Worm (Caenorhabditis elegans): ENCODE measurements around the gene K07H8.5.
A peak's percentile ranks its signal among the peaks of the same experiment; 100 is the strongest.

The K07H8.5 gene

DNA sequence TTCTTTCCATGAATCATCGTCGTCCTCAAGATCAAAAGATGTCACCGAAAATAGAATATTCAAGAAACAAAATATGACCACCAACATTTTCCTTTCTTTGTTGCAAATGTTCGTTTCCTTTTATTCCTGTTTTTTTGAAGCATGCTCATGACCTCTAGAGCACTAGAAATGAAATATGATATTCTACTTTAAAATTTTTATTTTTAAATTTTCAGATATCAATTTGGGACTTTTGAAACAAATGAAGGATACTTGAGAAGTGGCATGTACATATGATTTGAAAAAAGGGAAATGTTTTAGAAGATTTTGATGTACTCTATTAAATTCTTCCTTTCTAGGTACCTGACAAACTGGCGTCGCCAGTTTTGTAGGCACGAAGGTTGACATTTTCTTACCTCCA, 7.1 kb downstream of the K07H8.5 start, which contains the start of gene K07H8.11:
Gene K07H8.11, minus strand, starts transcription at position 101 of the 400 bp plus-strand sequence.
- TF ChIP-seq chd-7 (tag; optimal IDR thresholded peaks at IDR 0.05) (no peak), mcd-1 (GFP tag; IDR thresholded peaks at IDR 0.05) (no peak), B0336.3 (GFP tag; IDR thresholded peaks at IDR 0.05) (no peak)

DNA sequence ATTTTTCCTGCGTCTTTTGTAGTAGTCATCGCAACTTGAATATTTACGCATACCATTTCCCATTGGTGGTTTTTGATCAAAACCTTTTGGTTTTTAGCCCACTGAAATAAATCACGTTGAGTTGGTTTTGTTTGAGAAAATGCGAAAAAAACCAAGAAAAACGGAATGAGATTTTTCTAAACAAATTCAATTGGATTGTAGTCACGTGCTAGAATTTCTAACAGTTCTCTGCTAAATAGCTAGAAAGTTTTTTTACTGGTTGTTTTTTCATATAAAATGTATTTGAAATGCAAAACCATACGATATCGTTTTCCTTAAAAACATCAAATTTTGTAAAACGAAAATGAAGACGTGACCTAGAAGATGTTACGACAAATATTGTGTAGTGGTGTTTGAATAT, 8.5 kb downstream of the K07H8.5 start, which contains the start of gene K07H8.12:
Gene K07H8.12, minus strand, starts transcription at position 101 of the 400 bp plus-strand sequence.
- TF ChIP-seq efl-1 (GFP tag; optimal IDR thresholded peaks at IDR 0.05) = no peak
- TF ChIP-seq ztf-26 (tag; optimal IDR thresholded peaks at IDR 0.05) = no peak
- no peak for TF ChIP-seq Y53G8AR.9 (GFP tag; conservative IDR thresholded peaks at IDR 0.05)
- no peak for TF ChIP-seq attf-5 (GFP tag; optimal IDR thresholded peaks at IDR 0.05)
- no peak for TF ChIP-seq Y67H2A.10 (GFP tag; conservative IDR thresholded peaks at IDR 0.05)
- TF ChIP-seq D2030.7 (GFP tag; IDR thresholded peaks at IDR 0.05) = no peak
- no peak for TF ChIP-seq cebp-2 (GFP tag; IDR thresholded peaks at IDR 0.05)
- no peak for TF ChIP-seq rpc-1 (optimal IDR thresholded peaks at IDR 0.05)
- no peak for TF ChIP-seq rpc-1 (tag; optimal IDR thresholded peaks at IDR 0.05)
- no peak for TF ChIP-seq nfya-2 (GFP tag; IDR thresholded peaks at IDR 0.05)
- TF ChIP-seq nfya-1 (tag; optimal IDR thresholded peaks at IDR 0.05; ENCODE audit: borderline replicate concordance, insufficient read depth) = no peak
- no peak for TF ChIP-seq ceh-58 (GFP tag; IDR thresholded peaks at IDR 0.05)
- no peak for TF ChIP-seq ztf-18 (tag; optimal IDR thresholded peaks at IDR 0.05)
- no peak for TF ChIP-seq cebp-1 (GFP tag; IDR thresholded peaks at IDR 0.05)
- no peak for TF ChIP-seq cebp-1 (tag; optimal IDR thresholded peaks at IDR 0.05)
- no peak for TF ChIP-seq nhr-80 (tag; optimal IDR thresholded peaks at IDR 0.05)
- TF ChIP-seq ztf-6 (GFP tag; IDR thresholded peaks at IDR 0.05) = no peak
- no peak for TF ChIP-seq pha-4 (tag; optimal IDR thresholded peaks at IDR 0.05)
- no peak for TF ChIP-seq mel-28 (tag; optimal IDR thresholded peaks at IDR 0.05; ENCODE audit: borderline replicate concordance)
- no peak for TF ChIP-seq attf-3 (GFP tag; conservative IDR thresholded peaks at IDR 0.05)
- no peak for TF ChIP-seq let-526 (GFP tag; IDR thresholded peaks at IDR 0.05)

DNA sequence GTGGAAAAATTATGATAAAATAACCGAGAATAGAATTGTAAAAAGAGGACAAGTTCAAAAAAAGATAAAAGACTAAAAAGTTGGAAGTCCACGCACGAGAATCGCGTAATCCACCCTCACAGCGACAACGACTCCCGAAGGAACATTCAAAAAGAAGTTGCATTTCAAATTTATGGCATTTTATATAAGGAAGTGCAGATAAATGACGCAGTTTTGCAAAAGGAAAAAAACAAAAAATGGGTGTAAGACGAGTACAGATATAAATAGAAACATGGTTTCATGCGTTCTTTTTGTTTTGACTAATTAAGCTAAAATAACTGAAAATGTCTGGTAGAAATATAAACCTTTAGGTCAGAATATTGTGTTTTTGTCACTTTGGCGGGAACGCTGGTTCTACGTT, 15.1 kb downstream of the K07H8.5 start:
- TF ChIP-seq hmg-1.2 (GFP tag; IDR thresholded peaks at IDR 0.05) = no peak
- no peak for TF ChIP-seq nfyb-1 (GFP tag; IDR thresholded peaks at IDR 0.05)
- TF ChIP-seq fkh-3 (tag; optimal IDR thresholded peaks at IDR 0.05) = no peak

DNA sequence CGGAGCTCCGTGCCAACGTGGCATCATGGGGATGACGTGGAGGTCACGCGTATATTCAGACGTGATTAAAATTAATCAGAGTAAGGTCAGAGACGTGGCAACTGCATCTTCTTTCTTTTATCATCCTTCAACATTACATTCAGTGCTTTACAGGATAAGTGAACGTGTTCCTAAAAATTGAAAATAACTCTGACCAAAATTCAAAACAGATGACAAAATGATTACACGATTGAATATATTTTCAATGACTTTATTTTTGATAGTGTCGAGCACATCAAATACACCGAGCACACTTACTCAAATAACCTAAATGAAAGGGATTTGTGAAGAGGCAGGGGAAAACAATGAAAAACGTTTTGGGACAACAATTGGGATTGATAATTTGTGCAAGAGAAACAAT, 18.2 kb downstream of the K07H8.5 start, which contains the start of gene K07H8.9:
Gene K07H8.9, minus strand, starts transcription at position 125 of the 400 bp plus-strand sequence.
- TF ChIP-seq ztf-28 (GFP tag; IDR thresholded peaks at IDR 0.05) (no peak), aptf-3 (GFP tag; IDR thresholded peaks at IDR 0.05) (no peak), lsy-27 (tag; optimal IDR thresholded peaks at IDR 0.05; ENCODE audit: borderline replicate concordance, insufficient read depth) (no peak), zfh-2 (GFP tag; conservative IDR thresholded peaks at IDR 0.05) (no peak), ceh-100 (GFP tag; IDR thresholded peaks at IDR 0.05) (no peak), hrde-1 (tag; optimal IDR thresholded peaks at IDR 0.05; ENCODE audit: borderline replicate concordance) (peak; percentile 91), nhr-80 (tag; optimal IDR thresholded peaks at IDR 0.05) (no peak), akir-1 (GFP tag; optimal IDR thresholded peaks at IDR 0.05) (no peak), dox-1 (GFP tag; IDR thresholded peaks at IDR 0.05) (no peak), F57C9.4 (tag; optimal IDR thresholded peaks at IDR 0.05) (no peak), ets-4 (GFP tag; optimal IDR thresholded peaks at IDR 0.05) (no peak), sdz-38 (tag; optimal IDR thresholded peaks at IDR 0.05) (no peak), let-607 (tag; optimal IDR thresholded peaks at IDR 0.05) (no peak), K11D2.4 (GFP tag; IDR thresholded peaks at IDR 0.05) (no peak), nfyb-1 (GFP tag; IDR thresholded peaks at IDR 0.05) (no peak), dpl-1 (GFP tag; optimal IDR thresholded peaks at IDR 0.05) (no peak), lin-40 (tag; optimal IDR thresholded peaks at IDR 0.05) (no peak), ekl-4 (GFP tag; IDR thresholded peaks at IDR 0.05) (no peak), Y67H2A.10 (GFP tag; conservative IDR thresholded peaks at IDR 0.05) (no peak), gei-17 (GFP tag; optimal IDR thresholded peaks at IDR 0.05) (no peak), tlf-1 (GFP tag; optimal IDR thresholded peaks at IDR 0.05) (peak; percentile 40), pbrm-1 (GFP tag; IDR thresholded peaks at IDR 0.05) (no peak; the same call in 1 of the 2 replicates), efl-1 (GFP tag; optimal IDR thresholded peaks at IDR 0.05) (no peak)

All from whole organism, young adult.